Fruit fly (Drosophila melanogaster): ENCODE measurements around the gene CG31788.

- no peak for TF ChIP-seq Dll (optimal IDR thresholded peaks at IDR 0.05)
- no peak for TF ChIP-seq psq (optimal IDR thresholded peaks at IDR 0.05)
Observed at dm6 chr2L:18291362-18291761, 33.6 kb upstream of the CG31788 start, which contains the start of gene CG43362.
